Worm (Caenorhabditis elegans): ENCODE results near the gene ced-2.

DNA sequence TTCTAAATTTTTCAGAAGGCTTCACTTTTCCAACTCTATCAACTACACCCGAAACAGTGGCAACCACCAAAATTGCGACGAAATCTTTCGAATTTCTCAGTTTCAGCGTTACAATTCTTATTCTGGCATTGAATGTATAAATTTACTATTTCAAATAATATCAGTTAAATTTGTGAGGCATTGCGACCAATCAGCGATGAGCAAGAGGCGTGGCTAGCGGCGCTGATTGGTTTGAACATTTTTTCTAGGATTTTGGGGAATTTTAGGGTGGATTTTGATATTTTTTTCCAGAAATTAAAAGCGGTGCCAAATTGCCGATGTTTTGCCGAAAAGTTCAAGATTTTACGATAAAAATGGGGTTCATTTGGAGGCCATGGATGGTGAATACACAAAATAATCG is 29.5 kb upstream of the ced-2 start:
- no peak for TF ChIP-seq ceh-20 (GFP tag; IDR thresholded peaks at IDR 0.05)
- TF ChIP-seq spr-3 (GFP tag; optimal IDR thresholded peaks at IDR 0.05), result no peak
- no peak for TF ChIP-seq aly-2 (tag; optimal IDR thresholded peaks at IDR 0.05)
- TF ChIP-seq ama-1 (optimal IDR thresholded peaks at IDR 0.05), result no peak
- no peak for TF ChIP-seq saeg-2 (GFP tag; IDR thresholded peaks at IDR 0.05)
- TF ChIP-seq snpc-4 (tag; optimal IDR thresholded peaks at IDR 0.05), result no peak
- no peak for TF ChIP-seq F49E8.2 (tag; optimal IDR thresholded peaks at IDR 0.05; ENCODE audit: borderline replicate concordance)
- no peak for TF ChIP-seq fos-1 (tag; optimal IDR thresholded peaks at IDR 0.05)
- TF ChIP-seq nhr-237 (tag; optimal IDR thresholded peaks at IDR 0.05), result no peak
- TF ChIP-seq ZK546.5 (tag; optimal IDR thresholded peaks at IDR 0.05), result no peak
- TF ChIP-seq lsy-2 (tag; optimal IDR thresholded peaks at IDR 0.05), result no peak
- TF ChIP-seq mep-1 (tag; optimal IDR thresholded peaks at IDR 0.05), result no peak
- TF ChIP-seq unc-130 (GFP tag; optimal IDR thresholded peaks at IDR 0.05), result no peak
